Worm (Caenorhabditis elegans): ENCODE measurements around the gene C24A8.5.

Gene C24A8.5

DNA sequence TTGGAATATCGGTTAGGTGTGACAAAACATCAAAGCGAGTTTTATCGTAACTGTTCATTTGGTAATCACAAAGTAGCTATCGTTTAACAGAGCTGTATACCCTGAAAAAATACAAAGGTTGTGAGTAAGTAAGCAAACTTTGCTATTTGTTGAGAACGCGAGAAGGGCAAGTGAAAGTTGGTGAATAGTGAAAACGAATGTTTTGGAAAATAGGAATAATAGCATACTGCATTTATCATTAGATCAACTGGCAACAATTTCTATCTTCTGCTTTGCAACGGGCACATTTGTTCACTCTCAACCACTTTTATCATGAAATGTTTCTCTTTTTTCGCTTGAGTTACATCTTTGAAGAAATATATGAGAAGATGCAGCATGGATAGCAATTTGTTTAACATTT is at the start of gene C24A8.5:
Gene C24A8.5, minus strand, starts transcription at position 101 of the 400 bp plus-strand sequence.
- TF ChIP-seq ceh-13 (GFP tag; optimal IDR thresholded peaks at IDR 0.05), result no peak

DNA sequence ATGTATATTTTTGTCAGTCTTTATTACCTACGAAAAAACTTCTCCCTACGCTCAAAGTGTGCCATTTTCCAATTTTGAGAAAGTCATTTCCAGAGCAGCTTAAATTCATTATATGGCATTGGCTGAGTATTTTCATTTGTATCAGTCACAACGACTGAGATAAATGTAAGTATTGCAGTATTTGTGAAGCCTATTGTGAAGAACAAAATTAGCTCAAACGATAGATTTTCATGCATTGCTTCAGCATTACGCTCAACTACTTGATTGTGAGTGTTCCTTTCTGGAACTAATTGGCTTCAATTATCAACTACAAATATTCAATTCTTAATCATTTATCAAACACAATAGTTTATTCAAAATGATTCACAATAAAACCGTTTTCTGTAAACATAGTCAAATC is 49.0 kb upstream of the C24A8.5 start, which contains the start of gene R160.12:
Gene R160.12, minus strand, starts transcription at position 101 of the 400 bp plus-strand sequence.
- no peak for TF ChIP-seq aly-1 (tag; optimal IDR thresholded peaks at IDR 0.05)
- TF ChIP-seq ama-1 (optimal IDR thresholded peaks at IDR 0.05), result no peak
- TF ChIP-seq tbx-11 (GFP tag; IDR thresholded peaks at IDR 0.05), result no peak
- no peak for TF ChIP-seq B0310.2 (tag; optimal IDR thresholded peaks at IDR 0.05)
- TF ChIP-seq hnd-1 (tag; optimal IDR thresholded peaks at IDR 0.05), result no peak
- no peak for TF ChIP-seq ets-7 (tag; optimal IDR thresholded peaks at IDR 0.05)
- no peak for TF ChIP-seq flt-1 (GFP tag; IDR thresholded peaks at IDR 0.05)
- TF ChIP-seq F13C5.2 (tag; optimal IDR thresholded peaks at IDR 0.05), result no peak
- no peak for TF ChIP-seq pes-1 (GFP tag; IDR thresholded peaks at IDR 0.05)
- no peak for TF ChIP-seq ceh-13 (GFP tag; optimal IDR thresholded peaks at IDR 0.05)
- no peak for TF ChIP-seq tra-4 (tag; optimal IDR thresholded peaks at IDR 0.05)
- TF ChIP-seq hmbx-1 (tag; optimal IDR thresholded peaks at IDR 0.05), result no peak
- no peak for TF ChIP-seq sea-1 (GFP tag; conservative IDR thresholded peaks at IDR 0.05)
- no peak for TF ChIP-seq scrt-1 (GFP tag; IDR thresholded peaks at IDR 0.05)
- no peak for TF ChIP-seq hmg-4 (GFP tag; optimal IDR thresholded peaks at IDR 0.05)

DNA sequence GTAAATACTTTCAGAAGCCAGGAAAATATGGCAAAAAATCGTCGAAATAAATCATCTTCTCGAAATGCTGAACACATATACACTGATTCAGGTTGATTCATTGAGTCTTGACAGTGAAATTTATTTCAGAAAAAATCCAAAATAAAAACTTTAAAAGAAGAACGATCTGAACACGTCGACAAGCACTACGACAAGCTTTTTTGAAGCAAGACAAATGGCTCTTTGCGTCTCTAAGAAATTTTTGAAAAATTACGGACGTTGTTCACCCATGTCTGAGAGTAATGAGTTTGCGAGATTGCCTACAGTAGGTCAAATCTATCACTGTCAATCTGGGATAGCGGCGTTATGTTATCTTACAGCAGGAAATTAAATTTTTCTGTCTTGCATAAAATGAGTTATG is 48.1 kb upstream of the C24A8.5 start, which contains the start of gene R160.2:
Gene R160.2, minus strand, starts transcription at position 101 of the 400 bp plus-strand sequence.
- TF ChIP-seq ceh-13 (GFP tag; optimal IDR thresholded peaks at IDR 0.05) (no peak), ets-7 (tag; optimal IDR thresholded peaks at IDR 0.05) (no peak), flt-1 (GFP tag; IDR thresholded peaks at IDR 0.05) (no peak), sea-1 (GFP tag; conservative IDR thresholded peaks at IDR 0.05) (no peak), hmg-4 (GFP tag; optimal IDR thresholded peaks at IDR 0.05) (no peak), hnd-1 (tag; optimal IDR thresholded peaks at IDR 0.05) (no peak), hmbx-1 (tag; optimal IDR thresholded peaks at IDR 0.05) (no peak), ama-1 (optimal IDR thresholded peaks at IDR 0.05) (no peak), tbx-11 (GFP tag; IDR thresholded peaks at IDR 0.05) (no peak), tbx-37 (GFP tag; conservative IDR thresholded peaks at IDR 0.05) (no peak), tra-4 (tag; optimal IDR thresholded peaks at IDR 0.05) (no peak)

DNA sequence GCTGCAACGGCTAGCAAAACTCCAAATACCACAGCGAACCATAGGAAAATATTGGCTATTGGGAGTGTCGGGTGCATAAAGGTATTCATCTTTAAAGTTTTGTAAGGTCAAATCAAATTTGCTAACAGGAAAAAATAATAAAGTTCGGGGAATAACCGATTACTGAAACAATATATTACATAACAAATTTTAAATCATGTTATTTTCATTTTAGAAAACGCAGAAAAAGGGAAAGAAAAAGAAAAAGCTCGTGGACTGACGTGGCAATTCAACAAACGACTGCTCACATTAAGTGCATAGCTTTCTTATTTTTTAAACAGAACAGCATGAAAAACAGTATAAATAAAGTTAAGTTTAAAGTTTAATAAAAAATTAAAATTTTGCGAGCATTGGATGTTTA is 44.4 kb upstream of the C24A8.5 start, which contains the start of gene R160.6:
Gene R160.6, minus strand, starts transcription at position 101 of the 400 bp plus-strand sequence.
- TF ChIP-seq tra-4 (tag; optimal IDR thresholded peaks at IDR 0.05) (no peak), ama-1 (optimal IDR thresholded peaks at IDR 0.05) (no peak), sea-1 (GFP tag; conservative IDR thresholded peaks at IDR 0.05) (no peak), scrt-1 (GFP tag; IDR thresholded peaks at IDR 0.05) (no peak), aly-1 (tag; optimal IDR thresholded peaks at IDR 0.05) (no peak), ceh-13 (GFP tag; optimal IDR thresholded peaks at IDR 0.05) (no peak), B0310.2 (tag; optimal IDR thresholded peaks at IDR 0.05) (no peak), ceh-36 (tag; optimal IDR thresholded peaks at IDR 0.05) (no peak), ets-7 (tag; optimal IDR thresholded peaks at IDR 0.05) (no peak), hnd-1 (tag; optimal IDR thresholded peaks at IDR 0.05) (no peak), hmbx-1 (tag; optimal IDR thresholded peaks at IDR 0.05) (no peak)

DNA sequence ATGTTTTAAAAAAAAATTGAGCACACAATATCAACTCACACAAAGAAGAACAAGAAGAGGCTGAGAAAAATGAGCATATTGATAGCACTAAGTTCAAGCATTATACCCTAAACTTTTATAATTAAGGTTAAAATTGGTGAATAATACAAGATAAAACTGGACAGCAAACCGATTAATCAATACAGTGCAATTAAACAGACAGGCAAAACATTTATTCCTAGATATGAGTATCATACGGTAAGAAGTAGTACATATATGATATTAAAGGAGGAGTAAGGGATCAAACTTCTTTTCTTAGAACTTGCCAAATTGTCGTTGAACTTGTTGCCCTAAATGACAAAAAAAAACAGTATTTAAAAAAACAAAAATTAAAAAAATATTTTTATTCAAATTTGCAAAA is 43.3 kb upstream of the C24A8.5 start, which contains the start of gene R160.14:
Gene R160.14, minus strand, starts transcription at position 101 of the 400 bp plus-strand sequence.
- TF ChIP-seq sea-1 (GFP tag; conservative IDR thresholded peaks at IDR 0.05) (no peak), tbx-11 (GFP tag; IDR thresholded peaks at IDR 0.05) (no peak), F13C5.2 (tag; optimal IDR thresholded peaks at IDR 0.05) (no peak), ceh-13 (GFP tag; optimal IDR thresholded peaks at IDR 0.05) (no peak), flt-1 (GFP tag; IDR thresholded peaks at IDR 0.05) (no peak), ets-7 (tag; optimal IDR thresholded peaks at IDR 0.05) (no peak), hnd-1 (tag; optimal IDR thresholded peaks at IDR 0.05) (no peak), B0310.2 (tag; optimal IDR thresholded peaks at IDR 0.05) (no peak)

ce11 chrX:4371413-4371812 is 42.7 kb upstream of the C24A8.5 start, which contains the start of gene R160.13:
R160.13 (minus strand) TSS chrX:4371513.
- TF ChIP-seq ceh-36 (tag; optimal IDR thresholded peaks at IDR 0.05) (no peak), hmg-4 (GFP tag; optimal IDR thresholded peaks at IDR 0.05) (no peak), hnd-1 (tag; optimal IDR thresholded peaks at IDR 0.05) (no peak), ama-1 (optimal IDR thresholded peaks at IDR 0.05) (no peak), tra-4 (tag; optimal IDR thresholded peaks at IDR 0.05) (no peak), scrt-1 (GFP tag; IDR thresholded peaks at IDR 0.05) (no peak), ceh-13 (GFP tag; optimal IDR thresholded peaks at IDR 0.05) (no peak), B0310.2 (tag; optimal IDR thresholded peaks at IDR 0.05) (no peak)

ce11 chrX:4370756-4371155 is 42.0 kb upstream of the C24A8.5 start, which contains the start of gene R160.5:
R160.5 (minus strand) TSS chrX:4370856.
- TF ChIP-seq pes-1 (GFP tag; IDR thresholded peaks at IDR 0.05) (no peak), flt-1 (GFP tag; IDR thresholded peaks at IDR 0.05) (no peak), hnd-1 (tag; optimal IDR thresholded peaks at IDR 0.05) (no peak), hmbx-1 (tag; optimal IDR thresholded peaks at IDR 0.05) (no peak), ceh-36 (tag; optimal IDR thresholded peaks at IDR 0.05) (no peak), B0310.2 (tag; optimal IDR thresholded peaks at IDR 0.05) (no peak), hmg-4 (GFP tag; optimal IDR thresholded peaks at IDR 0.05) (no peak), ceh-13 (GFP tag; optimal IDR thresholded peaks at IDR 0.05) (no peak), sea-1 (GFP tag; conservative IDR thresholded peaks at IDR 0.05) (no peak), F13C5.2 (tag; optimal IDR thresholded peaks at IDR 0.05) (no peak), ama-1 (optimal IDR thresholded peaks at IDR 0.05) (no peak), tbx-37 (GFP tag; conservative IDR thresholded peaks at IDR 0.05) (no peak), scrt-1 (GFP tag; IDR thresholded peaks at IDR 0.05) (no peak)

DNA sequence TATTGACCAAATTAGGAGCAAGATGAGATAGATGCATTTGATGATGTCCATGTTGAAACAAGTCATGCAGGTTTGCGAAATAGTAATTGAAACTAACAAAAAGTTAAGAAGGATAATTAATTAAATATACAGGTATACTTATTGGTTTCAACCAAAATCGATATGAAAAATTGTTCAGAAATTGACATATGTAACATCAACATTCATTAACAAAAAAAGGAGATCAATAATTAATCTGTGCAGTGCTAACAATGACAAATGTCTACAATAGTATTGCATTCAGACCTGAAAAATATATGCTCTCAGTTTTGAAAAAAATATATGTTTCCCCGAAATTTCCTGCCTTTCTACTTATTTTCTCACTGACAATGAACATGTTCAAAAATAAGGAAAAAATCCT is 40.1 kb upstream of the C24A8.5 start, which contains the start of gene R160.4:
Gene R160.4, minus strand, starts transcription at position 101 of the 400 bp plus-strand sequence.
- no peak for TF ChIP-seq tra-4 (tag; optimal IDR thresholded peaks at IDR 0.05)
- no peak for TF ChIP-seq scrt-1 (GFP tag; IDR thresholded peaks at IDR 0.05)
- no peak for TF ChIP-seq tbx-37 (GFP tag; conservative IDR thresholded peaks at IDR 0.05)
- TF ChIP-seq pes-1 (GFP tag; IDR thresholded peaks at IDR 0.05), result no peak
- TF ChIP-seq hnd-1 (tag; optimal IDR thresholded peaks at IDR 0.05), result no peak
- no peak for TF ChIP-seq tbx-11 (GFP tag; IDR thresholded peaks at IDR 0.05)
- no peak for TF ChIP-seq sea-1 (GFP tag; conservative IDR thresholded peaks at IDR 0.05)
- no peak for TF ChIP-seq ama-1 (optimal IDR thresholded peaks at IDR 0.05)
- no peak for TF ChIP-seq aly-1 (tag; optimal IDR thresholded peaks at IDR 0.05)
- TF ChIP-seq hmbx-1 (tag; optimal IDR thresholded peaks at IDR 0.05), result no peak

Data from whole organism, early embryonic.